Fruit fly (Drosophila melanogaster) whole organism, embryonic: ENCODE measurements around the gene CG4960.

Source experiments
- Blimp-1 ChIP-seq: fragments of 200-800 bp; sonication (Bioruptor generic); optimal IDR thresholded peaks from 3 replicates; lab custom pipeline; 2018; ENCODE audit warnings: missing biosample characterization, missing genetic modification characterization, mild to moderate bottlenecking, moderate library complexity, missing genetic modification reagents
- CG12071 ChIP-seq: fragments of 200-800 bp; sonication (Bioruptor generic); optimal IDR thresholded peaks from 3 replicates; lab custom pipeline; 2018; ENCODE audit warnings: missing biosample characterization, mild to moderate bottlenecking, missing genetic modification characterization
- CG12104 ChIP-seq: fragments of 200-800 bp; sonication (Bioruptor generic); optimal IDR thresholded peaks from 3 replicates; lab custom pipeline; 2016; ENCODE audit warnings: missing biosample characterization, missing genetic modification characterization
- CG12659 ChIP-seq: fragments of 200-800 bp; sonication (Bioruptor generic); optimal IDR thresholded peaks from 3 replicates; lab custom pipeline; 2017; ENCODE audit warnings: mild to moderate bottlenecking, missing biosample characterization, missing genetic modification reagents, missing genetic modification characterization
- CG13775 ChIP-seq: fragments of 200-800 bp; sonication (Bioruptor generic); optimal IDR thresholded peaks from 3 replicates; lab custom pipeline; 2017; ENCODE audit warnings: missing biosample characterization, mild to moderate bottlenecking, missing genetic modification characterization
- CG14441 ChIP-seq: fragments of 200-800 bp; sonication (Bioruptor generic); IDR thresholded peaks from 2 replicates; pipeline ENCODE4 v1.3.6; 2022; ENCODE audit warnings: missing biosample characterization, missing genetic modification characterization
- CG1647 ChIP-seq: fragments of 200-800 bp; sonication (Bioruptor generic); optimal IDR thresholded peaks from 3 replicates; lab custom pipeline; 2016; ENCODE audit warnings: missing biosample characterization, missing genetic modification characterization
- CG4424 ChIP-seq: fragments of 200-800 bp; sonication (Bioruptor generic); optimal IDR thresholded peaks from 3 replicates; lab custom pipeline; 2016; ENCODE audit warnings: missing biosample characterization, missing genetic modification characterization
- CG6254 ChIP-seq: fragments of 200-800 bp; sonication (Bioruptor generic); optimal IDR thresholded peaks from 3 replicates; lab custom pipeline; 2017; ENCODE audit warnings: mild to moderate bottlenecking, missing biosample characterization, missing genetic modification reagents, missing genetic modification characterization
- CG6654 ChIP-seq: fragments of 200-800 bp; sonication (Bioruptor generic); optimal IDR thresholded peaks from 2 replicates; lab custom pipeline; 2017; ENCODE audit warnings: missing biosample characterization, mild to moderate bottlenecking, missing genetic modification characterization
- CG8359 ChIP-seq: fragments of 200-800 bp; sonication (Bioruptor generic); optimal IDR thresholded peaks from 2 replicates; lab custom pipeline; 2017; ENCODE audit warnings: missing biosample characterization, mild to moderate bottlenecking, missing genetic modification characterization, borderline replicate concordance
- CG9932 ChIP-seq: fragments of 200-800 bp; sonication (Bioruptor generic); IDR thresholded peaks from 2 replicates; pipeline ENCODE4 v1.3.6; 2022; ENCODE audit warnings: missing biosample characterization, missing genetic modification characterization
- Chrac-16 ChIP-seq: fragments of 200-800 bp; sonication (Bioruptor generic); optimal IDR thresholded peaks from 3 replicates; lab custom pipeline; 2016; ENCODE audit warnings: missing biosample characterization, missing genetic modification characterization
- Elba2 ChIP-seq: fragments of 200-800 bp; sonication (Bioruptor generic); optimal IDR thresholded peaks from 3 replicates; lab custom pipeline; 2016; ENCODE audit warnings: missing biosample characterization, missing genetic modification characterization
- Ets65A ChIP-seq: fragments of 200-800 bp; sonication (Bioruptor generic); peaks from one replicate; lab custom pipeline; 2016; ENCODE audit warnings: missing biosample characterization, missing genetic modification characterization
- Hsf ChIP-seq: fragments of 200-800 bp; sonication (Bioruptor generic); optimal IDR thresholded peaks from 3 replicates; lab custom pipeline; 2016; ENCODE audit warnings: missing biosample characterization, missing genetic modification characterization
- Oaz ChIP-seq: fragments of 200-800 bp; sonication (Bioruptor generic); IDR thresholded peaks from 2 replicates; pipeline ENCODE4 v1.3.6; 2022; ENCODE audit warnings: missing biosample characterization, missing genetic modification characterization
- Optix ChIP-seq: fragments of 200-800 bp; sonication (Bioruptor generic); IDR thresholded peaks from 3 replicates; pipeline ENCODE4 v1.3.6; 2022; ENCODE audit warnings: missing biosample characterization, missing genetic modification characterization
- al ChIP-seq: fragments of 200-800 bp; sonication (Bioruptor generic); IDR thresholded peaks from 2 replicates; pipeline ENCODE4 v1.3.6; 2022; ENCODE audit warnings: missing biosample characterization, missing genetic modification characterization
- ap ChIP-seq: fragments of 200-800 bp; sonication (Bioruptor generic); IDR thresholded peaks from 2 replicates; pipeline ENCODE4 v1.3.6; 2022; ENCODE audit warnings: missing biosample characterization, missing genetic modification characterization
- crc ChIP-seq: fragments of 200-800 bp; sonication (Bioruptor generic); optimal IDR thresholded peaks from 2 replicates; lab custom pipeline; 2016; ENCODE audit warnings: missing biosample characterization, missing genetic modification characterization
- dm ChIP-seq: fragments of 200-800 bp; sonication (Bioruptor generic); optimal IDR thresholded peaks from 3 replicates; lab custom pipeline; 2016; ENCODE audit warnings: missing biosample characterization, missing genetic modification characterization
- dpn ChIP-seq, 2 experiments: fragments of 200-800 bp; sonication (Bioruptor generic); optimal IDR thresholded peaks; 3 replicates each; lab custom pipeline; 2016; ENCODE audit warnings: missing biosample characterization in 2 of 2, missing genetic modification characterization in 2 of 2
- dysf ChIP-seq: fragments of 200-800 bp; sonication (Bioruptor generic); IDR thresholded peaks from 3 replicates; pipeline ENCODE4 v1.3.6; 2022; ENCODE audit warnings: missing biosample characterization, missing genetic modification characterization
- emc ChIP-seq: fragments of 200-800 bp; sonication (Bioruptor generic); optimal IDR thresholded peaks from 2 replicates; lab custom pipeline; 2016; ENCODE audit warnings: missing biosample characterization, missing genetic modification characterization
- eve ChIP-seq, 2 experiments: fragments of >200 bp; optimal IDR thresholded peaks; 2 replicates each; lab custom pipeline; 2017; ENCODE audit warnings: missing biosample characterization in 2 of 2, missing genetic modification characterization in 2 of 2
- fd102C ChIP-seq: fragments of 200-800 bp; sonication (Bioruptor generic); optimal IDR thresholded peaks from 2 replicates; lab custom pipeline; 2018; ENCODE audit warnings: missing biosample characterization, mild to moderate bottlenecking, missing genetic modification characterization, moderate library complexity
- fd3F ChIP-seq: fragments of 200-800 bp; sonication (Bioruptor generic); optimal IDR thresholded peaks from 2 replicates; lab custom pipeline; 2018; ENCODE audit warnings: missing biosample characterization, mild to moderate bottlenecking, missing genetic modification characterization, moderate library complexity
- jumu ChIP-seq: fragments of 200-800 bp; sonication (Bioruptor generic); optimal IDR thresholded peaks from 3 replicates; lab custom pipeline; 2016; ENCODE audit warnings: missing biosample characterization, missing genetic modification characterization
- nerfin-2 ChIP-seq: fragments of 200-800 bp; sonication (Bioruptor generic); IDR thresholded peaks from 2 replicates; pipeline ENCODE4 v1.3.6; 2022; ENCODE audit warnings: missing biosample characterization, missing genetic modification characterization; ENCODE audit not compliant: partially characterized antibody
- pfk ChIP-seq: fragments of 200-800 bp; sonication (Bioruptor generic); optimal IDR thresholded peaks from 2 replicates; lab custom pipeline; 2018; ENCODE audit warnings: missing biosample characterization, mild to moderate bottlenecking, missing genetic modification characterization, moderate library complexity
- row ChIP-seq: fragments of 200-800 bp; sonication (Bioruptor generic); IDR thresholded peaks from 3 replicates; pipeline ENCODE4 v1.3.6; 2022; ENCODE audit warnings: missing biosample characterization, missing genetic modification characterization
- sd ChIP-seq: fragments of 200-800 bp; sonication (Bioruptor generic); optimal IDR thresholded peaks from 3 replicates; lab custom pipeline; 2018; ENCODE audit warnings: missing biosample characterization, mild to moderate bottlenecking, missing genetic modification characterization, moderate library complexity
- slbo ChIP-seq: fragments of 200-800 bp; sonication (Bioruptor generic); IDR thresholded peaks from 2 replicates; pipeline ENCODE4 v1.3.6; 2022; ENCODE audit warnings: missing biosample characterization, missing genetic modification characterization
- stwl ChIP-seq: fragments of 200-800 bp; sonication (Bioruptor generic); optimal IDR thresholded peaks from 3 replicates; lab custom pipeline; 2018; ENCODE audit warnings: missing biosample characterization, mild to moderate bottlenecking, missing genetic modification characterization, moderate library complexity
- tll ChIP-seq, 2 experiments: fragments of 200-800 bp in 1 of 2; fragments of >200 bp in 1 of 2; sonication (Bioruptor generic) in 1 of 2; optimal IDR thresholded peaks; 2 replicates each; lab custom pipeline; 2017 to 2019; ENCODE audit warnings: missing biosample characterization in 2 of 2, missing genetic modification characterization in 2 of 2, mild to moderate bottlenecking in 1 of 2, moderate library complexity in 1 of 2
- toy ChIP-seq: fragments of 200-800 bp; sonication (Bioruptor generic); IDR thresholded peaks from 2 replicates; pipeline ENCODE4 v1.3.6; 2022; ENCODE audit warnings: missing biosample characterization, missing genetic modification characterization
- wor ChIP-seq: fragments of 200-800 bp; sonication (Bioruptor generic); IDR thresholded peaks from 2 replicates; pipeline ENCODE4 v1.3.6; 2022; ENCODE audit warnings: missing biosample characterization, missing genetic modification characterization

CG4960 gene

DNA sequence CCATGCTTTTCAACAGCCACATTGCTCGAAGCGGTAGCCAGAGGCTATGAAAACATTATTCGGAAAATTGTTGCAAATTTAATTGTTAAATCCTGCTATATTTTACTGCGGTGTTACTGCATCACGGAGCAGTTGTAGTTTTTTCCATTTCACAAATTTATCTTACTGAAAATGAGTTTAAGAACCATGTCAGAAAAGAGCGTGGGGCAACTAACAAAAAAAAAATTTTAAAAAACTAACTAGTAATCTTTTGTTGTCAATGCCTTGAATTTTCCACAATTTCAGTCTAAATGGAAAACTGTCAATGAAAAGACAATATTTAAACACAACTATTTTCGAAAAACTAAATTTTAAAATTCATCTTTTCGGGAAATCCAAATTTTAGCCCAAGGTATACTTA is 23.7 kb upstream of the CG4960 start, which contains the start of gene CG5024 (continued):
- TF ChIP-seq Chrac-16 (GFP tag; lab: Kevin White, UChicago) = no peak
- TF ChIP-seq CG6654 (GFP tag; lab: Kevin White, UChicago) = no peak
- TF ChIP-seq wor (GFP tag; lab: Robert Waterston, UW) = no peak

DNA sequence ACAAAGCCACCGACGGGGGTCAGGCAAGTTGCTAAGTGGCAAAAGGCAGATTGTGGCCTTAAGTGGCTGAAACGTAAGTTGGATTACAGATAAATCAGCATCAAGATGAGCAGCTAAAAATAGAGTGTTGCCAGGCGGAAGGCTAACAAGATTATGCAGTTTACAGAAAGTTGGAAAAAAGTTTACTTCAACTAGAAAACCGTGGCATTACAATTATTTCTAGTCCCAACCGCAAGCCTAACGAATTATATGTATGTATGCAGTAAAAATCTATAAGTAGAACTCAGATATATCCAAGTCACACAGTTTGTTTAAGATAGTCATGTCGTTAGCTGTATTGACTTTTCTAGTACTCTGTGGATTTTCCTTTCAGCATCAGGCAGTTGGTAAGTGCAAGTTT is 19.0 kb upstream of the CG4960 start, which contains the start of gene BG642167:
BG642167 (plus strand) TSS at position 301 of the 400 bp plus-strand sequence.
- TF ChIP-seq CG12071 (GFP tag; lab: Kevin White, UChicago) = no peak
- TF ChIP-seq fd3F (GFP tag; lab: Kevin White, UChicago) = no peak
- TF ChIP-seq emc = no peak
- no peak for TF ChIP-seq fd102C (GFP tag; lab: Kevin White, UChicago)
- TF ChIP-seq CG1647 (GFP tag; lab: Kevin White, UChicago) = no peak
- TF ChIP-seq dpn (GFP tag; optimal IDR thresholded peaks at IDR 0.05; lab: Kevin White, UChicago) = no peak
- no peak for TF ChIP-seq CG12104 (GFP tag; lab: Kevin White, UChicago)
- no peak for TF ChIP-seq CG4424 (GFP tag; lab: Kevin White, UChicago)
- TF ChIP-seq CG8359 = no peak
- no peak for TF ChIP-seq Oaz (GFP tag; lab: Robert Waterston, UW)
- TF ChIP-seq CG6254 (GFP tag; lab: Kevin White, UChicago) = no peak
- no peak for TF ChIP-seq stwl (tag; lab: Kevin White, UChicago)
- no peak for TF ChIP-seq Blimp-1 (GFP tag; lab: Kevin White, UChicago)
- TF ChIP-seq al = no peak
- no peak for TF ChIP-seq CG13775 (GFP tag; lab: Kevin White, UChicago)
- TF ChIP-seq CG9932 (GFP tag; lab: Robert Waterston, UW) = no peak
- no peak for TF ChIP-seq crc (GFP tag; lab: Kevin White, UChicago)
- TF ChIP-seq dysf (GFP tag; lab: Robert Waterston, UW) = no peak
- no peak for TF ChIP-seq toy (GFP tag; lab: Robert Waterston, UW)

DNA sequence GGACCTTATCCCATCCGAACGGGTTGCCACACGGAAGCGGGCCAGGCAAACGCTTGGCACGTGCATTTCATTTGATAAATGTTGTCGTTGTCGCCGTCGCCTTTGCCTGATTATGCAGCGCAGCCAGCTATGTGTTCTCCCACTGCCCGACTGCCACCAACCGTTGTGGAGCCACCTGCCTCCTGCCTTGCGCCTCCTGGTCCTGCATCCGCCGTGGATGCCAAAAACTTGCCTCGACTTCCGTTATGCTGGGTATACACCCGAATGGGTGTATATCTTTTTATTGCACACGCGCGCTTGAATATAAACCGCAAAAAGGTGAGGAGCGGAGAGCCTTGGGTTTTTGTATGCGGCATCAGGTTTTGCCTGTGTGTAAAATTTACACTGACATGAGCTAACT is 4.7 kb upstream of the CG4960 start:
- TF ChIP-seq Hsf (GFP tag; lab: Kevin White, UChicago) = no peak
- TF ChIP-seq Optix (GFP tag; lab: Robert Waterston, UW) = no peak
- no peak for TF ChIP-seq eve (GFP tag; optimal IDR thresholded peaks at IDR 0.05; lab: Kevin White, UChicago)
- TF ChIP-seq ap (GFP tag; lab: Robert Waterston, UW) = no peak
- TF ChIP-seq sd = no peak
- no peak for TF ChIP-seq pfk (GFP tag; lab: Kevin White, UChicago)
- no peak for TF ChIP-seq row (GFP tag; lab: Robert Waterston, UW)
- TF ChIP-seq CG14441 (GFP tag; lab: Robert Waterston, UW) = no peak
- no peak for TF ChIP-seq CG12659
- no peak for TF ChIP-seq Elba2 (GFP tag; lab: Kevin White, UChicago)
- no peak for TF ChIP-seq tll (GFP tag; optimal IDR thresholded peaks at IDR 0.05; lab: Kevin White, UChicago)
- TF ChIP-seq Ets65A = peak; percentile 91
- no peak for TF ChIP-seq dm
- no peak for TF ChIP-seq jumu (GFP tag; lab: Kevin White, UChicago)
- TF ChIP-seq slbo (GFP tag; lab: Robert Waterston, UW) = peak; percentile 10; the same call in 1 of the 2 replicates
- TF ChIP-seq nerfin-2 (GFP tag; lab: Robert Waterston, UW) = no peak
